Fruit fly (Drosophila melanogaster) whole organism, embryonic: ENCODE results near the gene Hip1.

Experiments used
- Ada2b ChIP-seq: fragments of 200-800 bp; sonication (Bioruptor generic); IDR thresholded peaks from 2 replicates; pipeline ENCODE4 v1.3.6; 2022; ENCODE audit warnings: missing biosample characterization, missing genetic modification characterization
- Atf6 ChIP-seq: fragments of 200-800 bp; sonication (Bioruptor generic); IDR thresholded peaks from 2 replicates; pipeline ENCODE4 v1.3.6; 2022; ENCODE audit warnings: missing biosample characterization, missing genetic modification characterization
- BEAF-32 ChIP-seq: fragments of 200-800 bp; sonication (Bioruptor generic); optimal IDR thresholded peaks from 3 replicates; lab custom pipeline; 2017; ENCODE audit warnings: missing biosample characterization, missing genetic modification characterization, mild to moderate bottlenecking, moderate library complexity, missing genetic modification reagents
- CG10979 ChIP-seq: fragments of 200-800 bp; sonication (Bioruptor generic); optimal IDR thresholded peaks from 2 replicates; lab custom pipeline; 2018; ENCODE audit warnings: missing biosample characterization, mild to moderate bottlenecking, missing genetic modification characterization, moderate library complexity
- CG11504 ChIP-seq: fragments of 200-800 bp; sonication (Bioruptor generic); optimal IDR thresholded peaks from 3 replicates; lab custom pipeline; 2019; ENCODE audit warnings: missing biosample characterization, mild to moderate bottlenecking, missing genetic modification characterization, moderate library complexity
- CG15269 ChIP-seq: fragments of 200-800 bp; sonication (Bioruptor generic); optimal IDR thresholded peaks from 2 replicates; lab custom pipeline; 2018; ENCODE audit warnings: missing biosample characterization, mild to moderate bottlenecking, missing genetic modification characterization, moderate library complexity
- CG15601 ChIP-seq: fragments of 200-800 bp; sonication (Bioruptor generic); optimal IDR thresholded peaks from 3 replicates; lab custom pipeline; 2019; ENCODE audit warnings: missing biosample characterization, mild to moderate bottlenecking, missing genetic modification characterization, moderate library complexity
- CG17328 ChIP-seq: fragments of 200-800 bp; sonication (Bioruptor generic); IDR thresholded peaks from 2 replicates; pipeline ENCODE4 v1.3.6; 2022; ENCODE audit warnings: missing biosample characterization, missing genetic modification characterization
- CG17829 ChIP-seq: fragments of 200-800 bp; optimal IDR thresholded peaks from 2 replicates; lab custom pipeline; 2019; ENCODE audit warnings: missing biosample characterization, mild to moderate bottlenecking, missing genetic modification characterization, moderate library complexity
- CG18011 ChIP-seq: fragments of 200-800 bp; sonication (Bioruptor generic); optimal IDR thresholded peaks from 2 replicates; lab custom pipeline; 2017; ENCODE audit warnings: missing biosample characterization, missing genetic modification characterization, mild to moderate bottlenecking, moderate library complexity, missing genotype
- CG18262 ChIP-seq: fragments of 200-800 bp; optimal IDR thresholded peaks from 3 replicates; lab custom pipeline; 2019; ENCODE audit warnings: missing biosample characterization, mild to moderate bottlenecking, missing genetic modification characterization, moderate library complexity
- CG2120 ChIP-seq: fragments of 200-800 bp; sonication (Bioruptor generic); optimal IDR thresholded peaks from 3 replicates; lab custom pipeline; 2016; ENCODE audit warnings: missing biosample characterization, missing genetic modification characterization
- CG2202 ChIP-seq: fragments of 200-800 bp; sonication (Bioruptor generic); optimal IDR thresholded peaks from 2 replicates; lab custom pipeline; 2018; ENCODE audit warnings: missing biosample characterization, mild to moderate bottlenecking, missing genetic modification characterization
- CG2678 ChIP-seq: fragments of 200-800 bp; sonication (Bioruptor generic); optimal IDR thresholded peaks from 3 replicates; lab custom pipeline; 2019; ENCODE audit warnings: missing biosample characterization, mild to moderate bottlenecking, missing genetic modification characterization, moderate library complexity
- CG2712 ChIP-seq: fragments of 200-800 bp; optimal IDR thresholded peaks from 3 replicates; lab custom pipeline; 2019; ENCODE audit warnings: missing biosample characterization, mild to moderate bottlenecking, missing genetic modification characterization, moderate library complexity
- CG2875 ChIP-seq: fragments of 200-800 bp; sonication (Bioruptor generic); optimal IDR thresholded peaks from 2 replicates; lab custom pipeline; 2017; ENCODE audit warnings: missing biosample characterization, mild to moderate bottlenecking, missing genetic modification characterization, missing genetic modification reagents
- CG31224 ChIP-seq: fragments of 200-800 bp; sonication (Bioruptor generic); IDR thresholded peaks from 2 replicates; pipeline ENCODE4 v1.3.6; 2022; ENCODE audit warnings: missing biosample characterization, missing genetic modification characterization
- CG6654 ChIP-seq: fragments of 200-800 bp; sonication (Bioruptor generic); optimal IDR thresholded peaks from 2 replicates; lab custom pipeline; 2017; ENCODE audit warnings: missing biosample characterization, mild to moderate bottlenecking, missing genetic modification characterization
- CkIIα-i1 ChIP-seq: fragments of 200-800 bp; sonication (Bioruptor generic); IDR thresholded peaks from 2 replicates; pipeline ENCODE4 v1.3.6; 2022; ENCODE audit warnings: missing biosample characterization, missing genetic modification characterization
- Dip2 ChIP-seq: fragments of 200-800 bp; sonication (Bioruptor generic); IDR thresholded peaks from 2 replicates; pipeline ENCODE4 v1.3.6; 2022; ENCODE audit warnings: missing biosample characterization, missing genetic modification characterization
- Drgx ChIP-seq: fragments of 200-800 bp; sonication (Bioruptor generic); IDR thresholded peaks from 2 replicates; pipeline ENCODE4 v1.3.6; 2022; ENCODE audit warnings: missing biosample characterization, missing genetic modification characterization
- Ets97D ChIP-seq: fragments of 200-800 bp; sonication (Bioruptor generic); optimal IDR thresholded peaks from 3 replicates; lab custom pipeline; 2016; ENCODE audit warnings: missing biosample characterization, missing genetic modification characterization
- Hr39 ChIP-seq: fragments of >200 bp; optimal IDR thresholded peaks from 2 replicates; lab custom pipeline; 2017
- Hr51 ChIP-seq, 2 experiments: fragments of 200-800 bp; sonication (Bioruptor generic); optimal IDR thresholded peaks; 2 replicates in 1 of 2; 3 replicates in 1 of 2; lab custom pipeline; 2016 to 2018; ENCODE audit warnings: missing biosample characterization in 2 of 2, missing genetic modification characterization in 2 of 2, mild to moderate bottlenecking in 1 of 2, moderate library complexity in 1 of 2
- Lim3 ChIP-seq: fragments of 200-800 bp; sonication (Bioruptor generic); IDR thresholded peaks from 2 replicates; pipeline ENCODE4 v1.3.6; 2022; ENCODE audit warnings: missing biosample characterization, missing genetic modification characterization
- NC2α ChIP-seq: fragments of 200-800 bp; sonication (Bioruptor generic); optimal IDR thresholded peaks from 2 replicates; lab custom pipeline; 2016; ENCODE audit warnings: missing biosample characterization, missing genetic modification characterization
- Opbp ChIP-seq: fragments of 200-800 bp; sonication (Bioruptor generic); IDR thresholded peaks from 3 replicates; pipeline ENCODE4 v1.3.6; 2022; ENCODE audit warnings: missing biosample characterization, missing genetic modification characterization; ENCODE audit not compliant: partially characterized antibody
- Ptx1 ChIP-seq: fragments of 200-800 bp; sonication (Bioruptor generic); IDR thresholded peaks from 2 replicates; pipeline ENCODE4 v1.3.6; 2022; ENCODE audit warnings: missing biosample characterization, missing genetic modification characterization
- Scr ChIP-seq: fragments of 200-800 bp; sonication (Bioruptor generic); IDR thresholded peaks from 2 replicates; pipeline ENCODE4 v1.3.6; 2022; ENCODE audit warnings: missing biosample characterization, missing genetic modification characterization; ENCODE audit not compliant: partially characterized antibody
- Side ChIP-seq: fragments of 200-800 bp; sonication (Bioruptor generic); optimal IDR thresholded peaks from 2 replicates; lab custom pipeline; 2016; ENCODE audit warnings: missing biosample characterization, missing genetic modification characterization
- Stat92E ChIP-seq, 3 experiments: fragments of >200 bp in 2 of 3; fragments of 200-800 bp in 1 of 3; sonication (Bioruptor generic) in 1 of 3; optimal IDR thresholded peaks; 2 replicates each; lab custom pipeline; 2017 to 2019; ENCODE audit warnings: missing biosample characterization in 3 of 3, missing genetic modification characterization in 3 of 3, mild to moderate bottlenecking in 1 of 3, moderate library complexity in 1 of 3
- Taf1 ChIP-seq: fragments of 200-800 bp; sonication (Bioruptor generic); IDR thresholded peaks from 2 replicates; pipeline ENCODE4 v1.3.6; 2022; ENCODE audit warnings: missing biosample characterization, missing genetic modification characterization
- ap ChIP-seq: fragments of 200-800 bp; sonication (Bioruptor generic); IDR thresholded peaks from 2 replicates; pipeline ENCODE4 v1.3.6; 2022; ENCODE audit warnings: missing biosample characterization, missing genetic modification characterization
- caup ChIP-seq: fragments of 200-800 bp; sonication (Bioruptor generic); optimal IDR thresholded peaks from 3 replicates; lab custom pipeline; 2017; ENCODE audit warnings: missing biosample characterization, mild to moderate bottlenecking, missing genetic modification characterization, moderate library complexity; ENCODE audit not compliant: severe bottlenecking
- ci ChIP-seq: fragments of 200-800 bp; sonication (Bioruptor generic); IDR thresholded peaks from 3 replicates; pipeline ENCODE4 v1.3.6; 2022; ENCODE audit warnings: missing biosample characterization, missing genetic modification characterization
- dimm ChIP-seq: fragments of 200-800 bp; sonication (Bioruptor generic); IDR thresholded peaks from 2 replicates; pipeline ENCODE4 v1.3.6; 2022; ENCODE audit warnings: missing biosample characterization, missing genetic modification characterization
- ems ChIP-seq: fragments of 200-800 bp; sonication (Bioruptor generic); optimal IDR thresholded peaks from 3 replicates; lab custom pipeline; 2016; ENCODE audit warnings: missing biosample characterization, missing genetic modification characterization
- en ChIP-seq: fragments of 200-800 bp; sonication (Bioruptor generic); optimal IDR thresholded peaks from 2 replicates; lab custom pipeline; 2016; ENCODE audit warnings: missing biosample characterization, missing genetic modification characterization
- kni ChIP-seq: fragments of 200-800 bp; sonication (Bioruptor generic); optimal IDR thresholded peaks from 3 replicates; lab custom pipeline; 2017; ENCODE audit warnings: mild to moderate bottlenecking, missing biosample characterization, missing genetic modification reagents, missing genetic modification characterization
- lov ChIP-seq, 2 experiments: fragments of 200-800 bp in 1 of 2; fragments of >200 bp in 1 of 2; sonication (Bioruptor generic) in 1 of 2; IDR thresholded peaks in 1 of 2; optimal IDR thresholded peaks in 1 of 2; 2 replicates in 1 of 2; 3 replicates in 1 of 2; pipeline versions ENCODE4 v1.3.6 to Lab custom; 2017 to 2022; ENCODE audit warnings: missing biosample characterization in 1 of 2, missing genetic modification characterization in 1 of 2
- nerfin-2 ChIP-seq: fragments of 200-800 bp; sonication (Bioruptor generic); IDR thresholded peaks from 2 replicates; pipeline ENCODE4 v1.3.6; 2022; ENCODE audit warnings: missing biosample characterization, missing genetic modification characterization; ENCODE audit not compliant: partially characterized antibody
- nmo ChIP-seq: fragments of 200-800 bp; sonication (Bioruptor generic); optimal IDR thresholded peaks from 2 replicates; lab custom pipeline; 2018; ENCODE audit warnings: missing biosample characterization, mild to moderate bottlenecking, missing genetic modification characterization, moderate library complexity
- org-1 ChIP-seq: fragments of 200-800 bp; sonication (Bioruptor generic); optimal IDR thresholded peaks from 2 replicates; lab custom pipeline; 2017; ENCODE audit warnings: missing biosample characterization, missing genetic modification characterization
- peb ChIP-seq: fragments of 200-800 bp; sonication (Bioruptor generic); IDR thresholded peaks from 2 replicates; pipeline ENCODE4 v1.3.6; 2022; ENCODE audit warnings: missing biosample characterization, missing genetic modification characterization
- phol ChIP-seq: fragments of 200-800 bp; sonication (Bioruptor generic); optimal IDR thresholded peaks from 3 replicates; lab custom pipeline; 2018; ENCODE audit warnings: missing biosample characterization, mild to moderate bottlenecking, missing genetic modification characterization, moderate library complexity
- run ChIP-seq: fragments of 200-800 bp; sonication (Bioruptor generic); optimal IDR thresholded peaks from 3 replicates; lab custom pipeline; 2018; ENCODE audit warnings: missing biosample characterization, mild to moderate bottlenecking, missing genetic modification characterization
- so ChIP-seq: fragments of 200-800 bp; sonication (Bioruptor generic); IDR thresholded peaks from 3 replicates; pipeline ENCODE4 v1.3.6; 2022; ENCODE audit warnings: missing biosample characterization, missing genetic modification characterization
- sob ChIP-seq: fragments of 200-800 bp; sonication (Bioruptor generic); IDR thresholded peaks from 2 replicates; pipeline ENCODE4 v1.3.6; 2022; ENCODE audit warnings: missing biosample characterization, missing genetic modification characterization
- tna ChIP-seq: fragments of 200-800 bp; sonication (Bioruptor generic); IDR thresholded peaks from 2 replicates; pipeline ENCODE4 v1.3.6; 2022; ENCODE audit warnings: missing biosample characterization, missing genetic modification characterization; ENCODE audit not compliant: partially characterized antibody
- toy ChIP-seq: fragments of 200-800 bp; sonication (Bioruptor generic); IDR thresholded peaks from 2 replicates; pipeline ENCODE4 v1.3.6; 2022; ENCODE audit warnings: missing biosample characterization, missing genetic modification characterization
- yki ChIP-seq: fragments of >200 bp; optimal IDR thresholded peaks from 3 replicates; lab custom pipeline; 2018

Hip1 gene

dm6 chr3L:12720699-12721098 is 52.7 kb downstream of the Hip1 start (continued):
- TF ChIP-seq CG10979 (tag; lab: Kevin White, UChicago) (peak; percentile 17), CG6654 (GFP tag; lab: Kevin White, UChicago) (no peak), nerfin-2 (GFP tag; lab: Robert Waterston, UW) (no peak), nmo (GFP tag; lab: Kevin White, UChicago) (no peak), CkIIα-i1 (no peak), Side (GFP tag; lab: Kevin White, UChicago) (no peak), phol (tag; lab: Kevin White, UChicago) (no peak), Opbp (GFP tag; lab: Robert Waterston, UW) (no peak), Atf6 (no peak), CG2712 (peak; percentile 38), CG2120 (no peak), CG18011 (no peak), dimm (GFP tag; lab: Robert Waterston, UW) (no peak), CG2678 (no peak), toy (no peak), en (GFP tag; lab: Kevin White, UChicago) (no peak), Ets97D (GFP tag; lab: Kevin White, UChicago) (no peak), Hr39 (no peak), Stat92E (GFP tag; optimal IDR thresholded peaks at IDR 0.05; lab: Kevin White, UChicago) (no peak), CG17328 (GFP tag; lab: Robert Waterston, UW) (0 out of 2 replicates have a peak, but pooled peaks have one; percentile 24), Hr51 (GFP tag; optimal IDR thresholded peaks at IDR 0.05; lab: Kevin White, UChicago) (no peak), NC2α (GFP tag; lab: Kevin White, UChicago) (no peak), kni (GFP tag; lab: Kevin White, UChicago) (no peak), tna (peak; percentile 25; the same call in 1 of the 2 replicates), BEAF-32 (GFP tag; lab: Kevin White, UChicago) (no peak), org-1 (GFP tag; lab: Kevin White, UChicago) (no peak), Ada2b (GFP tag; lab: Robert Waterston, UW) (no peak), CG15269 (tag; lab: Kevin White, UChicago) (no peak), CG17829 (tag; lab: Kevin White, UChicago) (no peak), ap (GFP tag; lab: Robert Waterston, UW) (no peak), Scr (0 out of 2 replicates have a peak, but pooled peaks have one; percentile 12), CG11504 (tag; lab: Kevin White, UChicago) (no peak), so (GFP tag; lab: Robert Waterston, UW) (no peak), caup (GFP tag; lab: Kevin White, UChicago) (no peak), Dip2 (no peak), ci (GFP tag; lab: Robert Waterston, UW) (no peak), lov (optimal IDR thresholded peaks at IDR 0.05; lab: Kevin White, UChicago) (no peak), lov (GFP tag; IDR thresholded peaks at IDR 0.05; lab: Robert Waterston, UW) (no peak), Drgx (no peak), CG15601 (tag; lab: Kevin White, UChicago) (no peak), CG18262 (tag; lab: Kevin White, UChicago) (peak; percentile 29), CG2202 (no peak), Ptx1 (GFP tag; lab: Robert Waterston, UW) (no peak), sob (GFP tag; lab: Robert Waterston, UW) (no peak), yki (lab: Kevin White, UChicago) (no peak), run (tag; lab: Kevin White, UChicago) (no peak), CG2875 (GFP tag; lab: Kevin White, UChicago) (no peak), Taf1 (GFP tag; lab: Robert Waterston, UW) (no peak), ems (GFP tag; lab: Kevin White, UChicago) (no peak), Lim3 (GFP tag; lab: Robert Waterston, UW) (no peak), peb (no peak), CG31224 (GFP tag; lab: Robert Waterston, UW) (no peak)
